Fruit fly (Drosophila melanogaster): ENCODE results near the gene CG12003.

DNA sequence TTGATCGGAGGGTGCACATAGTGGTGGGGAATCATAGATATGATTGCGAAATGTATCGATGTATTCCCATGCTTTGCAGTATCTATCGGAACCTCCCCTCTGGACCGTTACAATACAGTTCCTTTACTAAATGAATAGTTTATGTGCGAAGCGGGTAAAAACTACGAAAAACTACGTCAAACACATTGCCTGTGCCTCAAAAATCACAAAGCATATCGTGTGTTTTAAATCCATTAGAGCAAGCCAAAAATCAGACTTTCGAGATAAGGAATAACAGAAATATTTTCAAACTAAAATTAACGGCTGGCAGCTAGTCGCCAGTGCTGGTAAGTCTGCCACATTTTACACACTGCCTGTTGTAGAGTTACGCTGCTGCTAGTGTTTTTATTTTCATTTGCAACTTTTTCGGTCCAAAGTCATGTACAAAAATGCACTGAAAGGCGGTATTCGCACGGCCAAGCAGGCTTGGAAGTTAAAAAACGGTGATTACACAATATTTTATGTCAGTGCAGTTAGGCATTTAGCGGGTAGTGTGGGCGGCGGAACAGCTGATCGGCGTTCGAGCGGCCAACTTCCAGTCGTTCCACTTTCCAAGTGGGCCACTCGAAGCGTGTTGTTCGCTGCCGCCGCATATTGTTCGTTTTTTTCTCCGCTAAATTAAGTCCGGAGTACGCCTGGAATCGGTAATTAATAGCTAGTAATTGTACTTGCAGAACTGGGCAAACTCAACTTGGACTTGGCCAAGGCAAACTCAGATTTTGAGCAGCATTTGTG lies 47.7 kb upstream of the CG12003 start:
- no peak for TF ChIP-seq Trl (optimal IDR thresholded peaks at IDR 0.05)
- peak; percentile 77 for TF ChIP-seq Trl (GFP tag; optimal IDR thresholded peaks at IDR 0.05)
- TF ChIP-seq CG6654 (GFP tag; optimal IDR thresholded peaks at IDR 0.05), result no peak
- no peak for TF ChIP-seq bowl (GFP tag; IDR thresholded peaks at IDR 0.05)
- peak; percentile 54; the same call in 1 of the 2 replicates for TF ChIP-seq CG14441 (GFP tag; IDR thresholded peaks at IDR 0.05)
- no peak for TF ChIP-seq Ptx1 (GFP tag; IDR thresholded peaks at IDR 0.05)
- peak; percentile 52 for TF ChIP-seq CHES-1-like (GFP tag; optimal IDR thresholded peaks at IDR 0.05)
- TF ChIP-seq CG16863 (GFP tag; optimal IDR thresholded peaks at IDR 0.05), result peak; percentile 68
- TF ChIP-seq CG31388 (GFP tag; optimal IDR thresholded peaks at IDR 0.05), result peak; percentile 16
- peak; percentile 93 for TF ChIP-seq CG15514 (GFP tag; optimal IDR thresholded peaks at IDR 0.05)
- peak; percentile 37 for TF ChIP-seq CG12744 (GFP tag; optimal IDR thresholded peaks at IDR 0.05)
- peak; percentile 46 for TF ChIP-seq grn (GFP tag; optimal IDR thresholded peaks at IDR 0.05)
- TF ChIP-seq cad (GFP tag; optimal IDR thresholded peaks at IDR 0.05), result no peak
- TF ChIP-seq sqz (GFP tag; optimal IDR thresholded peaks at IDR 0.05), result no peak

Measured in whole organism, embryonic.